Fruit fly (Drosophila melanogaster): ENCODE measurements around the gene Rbfox1.

Gene Rbfox1

dm6 chr3L:10626199-10626598 is 145.0 kb downstream of the Rbfox1 start, which contains the start of gene CG34238:
Gene CG34238, plus strand, starts transcription at chr3L:10626499.
- no peak for TF ChIP-seq EcR (GFP tag; optimal IDR thresholded peaks at IDR 0.05)
- no peak for TF ChIP-seq CG9948 (tag; optimal IDR thresholded peaks at IDR 0.05)
- no peak for TF ChIP-seq gl (tag; optimal IDR thresholded peaks at IDR 0.05)
- TF ChIP-seq CG12605 (GFP tag; IDR thresholded peaks at IDR 0.05), result no peak
- TF ChIP-seq Snoo (tag; optimal IDR thresholded peaks at IDR 0.05), result no peak
- TF ChIP-seq CG34367 (tag; optimal IDR thresholded peaks at IDR 0.05), result no peak
- no peak for TF ChIP-seq CG17806 (tag; optimal IDR thresholded peaks at IDR 0.05)
- TF ChIP-seq Pif1B (GFP tag; optimal IDR thresholded peaks at IDR 0.05), result no peak
- no peak for TF ChIP-seq CG8301 (tag; optimal IDR thresholded peaks at IDR 0.05)
- no peak for TF ChIP-seq CG4496 (GFP tag; IDR thresholded peaks at IDR 0.05)
- TF ChIP-seq Pif1A (GFP tag; optimal IDR thresholded peaks at IDR 0.05), result no peak
- no peak for TF ChIP-seq fd96Ca (GFP tag; IDR thresholded peaks at IDR 0.05)
- no peak for TF ChIP-seq CG13204 (GFP tag; optimal IDR thresholded peaks at IDR 0.05)

dm6 chr3L:10628384-10628783 is 147.2 kb downstream of the Rbfox1 start, which contains the start of gene CG14151:
Gene CG14151, minus strand, starts transcription at chr3L:10628484.
- TF ChIP-seq CG8301 (tag; optimal IDR thresholded peaks at IDR 0.05), result no peak
- no peak for TF ChIP-seq CG13204 (GFP tag; optimal IDR thresholded peaks at IDR 0.05)
- TF ChIP-seq CG14655 (GFP tag; optimal IDR thresholded peaks at IDR 0.05), result no peak
- no peak for TF ChIP-seq CG8159 (tag; optimal IDR thresholded peaks at IDR 0.05)
- no peak for TF ChIP-seq CG9948 (tag; optimal IDR thresholded peaks at IDR 0.05)
- no peak for TF ChIP-seq Pif1A (GFP tag; optimal IDR thresholded peaks at IDR 0.05)
- TF ChIP-seq CG4496 (GFP tag; IDR thresholded peaks at IDR 0.05), result no peak
- TF ChIP-seq fd96Ca (GFP tag; IDR thresholded peaks at IDR 0.05), result no peak
- TF ChIP-seq CG12605 (GFP tag; IDR thresholded peaks at IDR 0.05), result no peak
- TF ChIP-seq CG10348 (GFP tag; IDR thresholded peaks at IDR 0.05), result no peak
- TF ChIP-seq EcR (GFP tag; optimal IDR thresholded peaks at IDR 0.05), result no peak
- TF ChIP-seq CG32121 (GFP tag; IDR thresholded peaks at IDR 0.05), result no peak
- TF ChIP-seq gl (tag; optimal IDR thresholded peaks at IDR 0.05), result no peak

dm6 chr3L:10629969-10630368 is 148.8 kb downstream of the Rbfox1 start, which contains the start of gene CG42536:
Gene CG42536, minus strand, starts transcription at chr3L:10630069.
- TF ChIP-seq CG14655 (GFP tag; optimal IDR thresholded peaks at IDR 0.05), result no peak

dm6 chr3L:10630885-10631359 is 149.7 kb downstream of the Rbfox1 start, which contains the start of the genes CG42535, CG34001 and hay:
Gene CG42535, minus strand, starts transcription at chr3L:10630935.
Gene CG34001, plus strand, starts transcription at chr3L:10631079.
Gene hay, plus strand, starts transcription at chr3L:10631079.
- TF ChIP-seq CG8301 (tag; optimal IDR thresholded peaks at IDR 0.05), result no peak
- peak; percentile 34 for TF ChIP-seq D1 (tag; optimal IDR thresholded peaks at IDR 0.05)

dm6 chr3L:10637819-10638218 is 156.6 kb downstream of the Rbfox1 start, which contains the start of gene Cnep1r2:
Gene Cnep1r2, plus strand, starts transcription at chr3L:10638146.
- TF ChIP-seq CG17806 (tag; optimal IDR thresholded peaks at IDR 0.05) (peak; percentile 95), Ets98B (GFP tag; IDR thresholded peaks at IDR 0.05) (peak; percentile 85), CG14655 (GFP tag; optimal IDR thresholded peaks at IDR 0.05) (peak; percentile 92), CG9948 (tag; optimal IDR thresholded peaks at IDR 0.05) (peak; percentile 95), EcR (GFP tag; optimal IDR thresholded peaks at IDR 0.05) (no peak), CG4496 (GFP tag; IDR thresholded peaks at IDR 0.05) (peak; percentile 94), CG10348 (GFP tag; IDR thresholded peaks at IDR 0.05) (peak; percentile 74; the same call in 1 of the 2 replicates), rn (GFP tag; IDR thresholded peaks at IDR 0.05) (peak; percentile 85), CG12605 (GFP tag; IDR thresholded peaks at IDR 0.05) (peak; percentile 76), Snoo (tag; optimal IDR thresholded peaks at IDR 0.05) (peak; percentile 93), D1 (tag; optimal IDR thresholded peaks at IDR 0.05) (peak; percentile 84), CG8159 (tag; optimal IDR thresholded peaks at IDR 0.05) (peak; percentile 97), Pif1B (GFP tag; optimal IDR thresholded peaks at IDR 0.05) (peak; percentile 86), CG15710 (tag; optimal IDR thresholded peaks at IDR 0.05) (peak; percentile 97), CG8301 (tag; optimal IDR thresholded peaks at IDR 0.05) (peak; percentile 87), CG32121 (GFP tag; IDR thresholded peaks at IDR 0.05) (peak; percentile 91), gl (tag; optimal IDR thresholded peaks at IDR 0.05) (peak; percentile 65), fd96Ca (GFP tag; IDR thresholded peaks at IDR 0.05) (peak; percentile 86), Pif1A (GFP tag; optimal IDR thresholded peaks at IDR 0.05) (no peak), CG13204 (GFP tag; optimal IDR thresholded peaks at IDR 0.05) (no peak), CG34367 (tag; optimal IDR thresholded peaks at IDR 0.05) (peak; percentile 86)

dm6 chr3L:10639440-10639839 is 158.2 kb downstream of the Rbfox1 start, which contains the start of gene CG18628:
Gene CG18628, plus strand, starts transcription at chr3L:10639740.
- TF ChIP-seq CG12605 (GFP tag; IDR thresholded peaks at IDR 0.05) (no peak), CG32121 (GFP tag; IDR thresholded peaks at IDR 0.05) (no peak), Pif1A (GFP tag; optimal IDR thresholded peaks at IDR 0.05) (no peak), CG15710 (tag; optimal IDR thresholded peaks at IDR 0.05) (no peak), CG4496 (GFP tag; IDR thresholded peaks at IDR 0.05) (no peak), EcR (GFP tag; optimal IDR thresholded peaks at IDR 0.05) (no peak), CG8301 (tag; optimal IDR thresholded peaks at IDR 0.05) (no peak), Ets98B (GFP tag; IDR thresholded peaks at IDR 0.05) (no peak), D1 (tag; optimal IDR thresholded peaks at IDR 0.05) (no peak), CG9948 (tag; optimal IDR thresholded peaks at IDR 0.05) (no peak), CG34367 (tag; optimal IDR thresholded peaks at IDR 0.05) (no peak), fd96Ca (GFP tag; IDR thresholded peaks at IDR 0.05) (no peak), gl (tag; optimal IDR thresholded peaks at IDR 0.05) (no peak), CG10348 (GFP tag; IDR thresholded peaks at IDR 0.05) (no peak), CG14655 (GFP tag; optimal IDR thresholded peaks at IDR 0.05) (no peak), rn (GFP tag; IDR thresholded peaks at IDR 0.05) (no peak), CG8159 (tag; optimal IDR thresholded peaks at IDR 0.05) (no peak), Pif1B (GFP tag; optimal IDR thresholded peaks at IDR 0.05) (no peak), CG13204 (GFP tag; optimal IDR thresholded peaks at IDR 0.05) (no peak), Snoo (tag; optimal IDR thresholded peaks at IDR 0.05) (no peak)

Data from whole organism, pupa.